Fruit fly (Drosophila melanogaster): Measurements from ENCODE around the gene GluRIID.

GluRIID gene

dm6 chr3R:20608199-20608598, 44.1 kb downstream of the GluRIID start:
- TF ChIP-seq Dfd (GFP tag; optimal IDR thresholded peaks at IDR 0.05), result peak; percentile 96
- no peak for TF ChIP-seq woc (GFP tag; optimal IDR thresholded peaks at IDR 0.05)

dm6 chr3R:20605562-20606155, 46.6 kb downstream of the GluRIID start:
- no peak for TF ChIP-seq tai (GFP tag; optimal IDR thresholded peaks at IDR 0.05)
- TF ChIP-seq sv (GFP tag; optimal IDR thresholded peaks at IDR 0.05), result no peak
- TF ChIP-seq N (GFP tag; optimal IDR thresholded peaks at IDR 0.05), result no peak
- no peak for TF ChIP-seq Vsx2 (GFP tag; optimal IDR thresholded peaks at IDR 0.05; ENCODE audit: partially characterized antibody)
- no peak for TF ChIP-seq CG9705 (GFP tag; optimal IDR thresholded peaks at IDR 0.05)
- no peak for TF ChIP-seq rgr (GFP tag; optimal IDR thresholded peaks at IDR 0.05)
- TF ChIP-seq woc (GFP tag; optimal IDR thresholded peaks at IDR 0.05), result no peak
- no peak for TF ChIP-seq Dif (GFP tag; optimal IDR thresholded peaks at IDR 0.05; ENCODE audit: partially characterized antibody)
- TF ChIP-seq Hr83 (GFP tag; optimal IDR thresholded peaks at IDR 0.05; ENCODE audit: poor library complexity, severe bottlenecking), result no peak
- TF ChIP-seq Rel (GFP tag; optimal IDR thresholded peaks at IDR 0.05), result no peak
- TF ChIP-seq Rel (tag; optimal IDR thresholded peaks at IDR 0.05), result no peak
- no peak for TF ChIP-seq Jra (GFP tag; optimal IDR thresholded peaks at IDR 0.05)

dm6 chr3R:20605078-20605477, 47.2 kb downstream of the GluRIID start:
- TF ChIP-seq Abd-B (GFP tag; optimal IDR thresholded peaks at IDR 0.05) (no peak), brk (GFP tag; optimal IDR thresholded peaks at IDR 0.05) (no peak), dsf (GFP tag; optimal IDR thresholded peaks at IDR 0.05; ENCODE audit: borderline replicate concordance) (no peak), CG9705 (GFP tag; optimal IDR thresholded peaks at IDR 0.05) (no peak), Dfd (GFP tag; optimal IDR thresholded peaks at IDR 0.05) (peak; percentile 92)

- no peak for TF ChIP-seq Jra (GFP tag; optimal IDR thresholded peaks at IDR 0.05)
- no peak for TF ChIP-seq N (GFP tag; optimal IDR thresholded peaks at IDR 0.05)
- TF ChIP-seq Hr78 (GFP tag; optimal IDR thresholded peaks at IDR 0.05), result no peak
- TF ChIP-seq fru (GFP tag; optimal IDR thresholded peaks at IDR 0.05), result no peak
- no peak for TF ChIP-seq jim (GFP tag; optimal IDR thresholded peaks at IDR 0.05)
- no peak for TF ChIP-seq ey (GFP tag; optimal IDR thresholded peaks at IDR 0.05)
- TF ChIP-seq psq (GFP tag; optimal IDR thresholded peaks at IDR 0.05), result no peak
- no peak for TF ChIP-seq h (GFP tag; optimal IDR thresholded peaks at IDR 0.05)
- no peak for TF ChIP-seq Vsx2 (GFP tag; optimal IDR thresholded peaks at IDR 0.05; ENCODE audit: partially characterized antibody)
- no peak for TF ChIP-seq Dfd (GFP tag; optimal IDR thresholded peaks at IDR 0.05)
- no peak for TF ChIP-seq CG32264 (GFP tag; optimal IDR thresholded peaks at IDR 0.05)
- TF ChIP-seq Hnf4 (GFP tag; optimal IDR thresholded peaks at IDR 0.05), result no peak
- no peak for TF ChIP-seq OdsH (GFP tag; optimal IDR thresholded peaks at IDR 0.05)
Measured at dm6 chr3R:20604078-20604477, 48.2 kb downstream of the GluRIID start.

DNA sequence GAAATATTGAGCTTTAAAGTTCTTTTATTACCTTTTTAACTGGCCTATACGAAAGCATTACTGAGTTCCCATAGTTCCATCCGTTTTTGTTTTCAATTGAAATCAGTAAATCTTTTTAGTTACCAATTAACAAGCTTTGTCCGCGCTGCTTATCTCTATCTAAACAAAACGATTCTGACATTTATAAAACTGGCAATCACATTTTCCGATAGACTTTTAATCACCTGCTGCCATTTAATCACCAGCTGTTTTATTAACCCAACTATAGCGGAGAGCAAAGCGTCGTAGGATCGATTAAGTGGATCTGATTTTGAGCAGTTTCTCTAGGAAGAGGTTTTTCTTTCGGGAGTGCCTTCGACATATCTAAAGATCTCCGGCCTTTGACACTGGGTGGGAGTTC, 49.7 kb downstream of the GluRIID start:
- no peak for TF ChIP-seq Hnf4 (GFP tag; optimal IDR thresholded peaks at IDR 0.05)
- no peak for TF ChIP-seq GATAd (GFP tag; optimal IDR thresholded peaks at IDR 0.05)
- no peak for TF ChIP-seq Myc (optimal IDR thresholded peaks at IDR 0.05)
- no peak for TF ChIP-seq Vsx2 (GFP tag; optimal IDR thresholded peaks at IDR 0.05; ENCODE audit: partially characterized antibody)
- no peak for TF ChIP-seq br (GFP tag; optimal IDR thresholded peaks at IDR 0.05)
- no peak for TF ChIP-seq foxo (GFP tag; optimal IDR thresholded peaks at IDR 0.05)
- no peak for TF ChIP-seq dsf (GFP tag; optimal IDR thresholded peaks at IDR 0.05; ENCODE audit: borderline replicate concordance)
- no peak for TF ChIP-seq pan (optimal IDR thresholded peaks at IDR 0.05)
- no peak for TF ChIP-seq dl (GFP tag; optimal IDR thresholded peaks at IDR 0.05; ENCODE audit: insufficient read depth in 1 of 2, partially characterized antibody in 2 of 2)
- no peak for TF ChIP-seq CG32264 (GFP tag; optimal IDR thresholded peaks at IDR 0.05)
- TF ChIP-seq dmrt93B (GFP tag; optimal IDR thresholded peaks at IDR 0.05), result no peak

Data from whole organism, wandering third instar larva.